Fruit fly (Drosophila melanogaster): ENCODE data around the gene CG7168.

Gene CG7168

DNA sequence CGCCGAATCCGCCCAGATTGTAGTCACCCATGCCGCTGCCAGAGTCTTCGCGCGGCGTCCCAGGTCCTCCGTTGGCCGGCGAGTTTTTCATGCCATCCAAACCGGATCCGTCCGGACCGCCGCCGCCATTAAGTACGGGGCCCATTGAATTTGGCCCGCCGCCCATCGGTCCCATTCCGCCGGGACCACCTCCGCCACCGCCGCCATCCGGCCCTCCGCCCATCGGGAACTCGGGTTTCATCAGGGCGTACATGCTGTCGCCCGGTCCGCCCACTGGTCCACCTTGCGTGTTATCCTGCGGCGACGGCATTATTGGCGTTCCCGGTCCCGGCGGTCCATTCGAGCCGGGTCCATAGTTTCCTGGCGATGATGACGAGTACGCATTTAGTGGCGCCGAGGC is 30.6 kb downstream of the CG7168 start:
- TF ChIP-seq CG8159 (tag; optimal IDR thresholded peaks at IDR 0.05) (no peak), CG15710 (tag; optimal IDR thresholded peaks at IDR 0.05) (no peak), Snoo (tag; optimal IDR thresholded peaks at IDR 0.05) (no peak), fd96Ca (GFP tag; IDR thresholded peaks at IDR 0.05) (no peak), CG12605 (GFP tag; IDR thresholded peaks at IDR 0.05) (no peak), rn (GFP tag; IDR thresholded peaks at IDR 0.05) (no peak), CG13204 (GFP tag; optimal IDR thresholded peaks at IDR 0.05) (no peak), CG8301 (tag; optimal IDR thresholded peaks at IDR 0.05) (no peak), CG14655 (GFP tag; optimal IDR thresholded peaks at IDR 0.05) (no peak), CG17806 (tag; optimal IDR thresholded peaks at IDR 0.05) (no peak), CG34367 (tag; optimal IDR thresholded peaks at IDR 0.05) (no peak), D1 (tag; optimal IDR thresholded peaks at IDR 0.05) (no peak), Pif1B (GFP tag; optimal IDR thresholded peaks at IDR 0.05) (no peak), CG9948 (tag; optimal IDR thresholded peaks at IDR 0.05) (no peak), CG10348 (GFP tag; IDR thresholded peaks at IDR 0.05) (no peak), EcR (GFP tag; optimal IDR thresholded peaks at IDR 0.05) (no peak), CG32121 (GFP tag; IDR thresholded peaks at IDR 0.05) (no peak), Pif1A (GFP tag; optimal IDR thresholded peaks at IDR 0.05) (no peak), Ets98B (GFP tag; IDR thresholded peaks at IDR 0.05) (no peak)

DNA sequence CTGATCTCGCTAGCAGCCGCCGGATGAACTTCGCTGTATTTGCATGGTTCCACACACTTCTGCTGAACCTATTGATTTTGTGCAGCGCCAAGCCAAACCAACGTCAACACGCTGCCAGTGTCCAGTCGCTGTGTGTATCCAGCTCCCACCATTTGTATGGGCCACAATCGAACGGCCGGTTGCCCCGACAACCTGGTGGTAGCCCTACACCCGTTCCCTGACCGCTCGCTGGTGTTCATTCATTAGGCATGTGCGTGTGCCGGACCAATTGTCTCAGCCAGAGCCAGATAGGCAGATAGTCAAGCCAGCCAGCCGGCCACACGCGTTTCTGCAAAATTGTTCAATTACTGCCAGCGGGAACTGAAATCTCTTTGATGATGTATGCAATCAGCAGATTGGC is 34.0 kb downstream of the CG7168 start, which contains the start of gene CG14313:
TSS of gene CG14313 (minus strand) at position 101 of the 400 bp plus-strand sequence.
- TF ChIP-seq CG15710 (tag; optimal IDR thresholded peaks at IDR 0.05) (no peak), CG17806 (tag; optimal IDR thresholded peaks at IDR 0.05) (no peak), rn (GFP tag; IDR thresholded peaks at IDR 0.05) (no peak), gl (tag; optimal IDR thresholded peaks at IDR 0.05) (no peak), CG32121 (GFP tag; IDR thresholded peaks at IDR 0.05) (no peak), CG34367 (tag; optimal IDR thresholded peaks at IDR 0.05) (no peak), Pif1B (GFP tag; optimal IDR thresholded peaks at IDR 0.05) (no peak), Ets98B (GFP tag; IDR thresholded peaks at IDR 0.05) (no peak)

DNA sequence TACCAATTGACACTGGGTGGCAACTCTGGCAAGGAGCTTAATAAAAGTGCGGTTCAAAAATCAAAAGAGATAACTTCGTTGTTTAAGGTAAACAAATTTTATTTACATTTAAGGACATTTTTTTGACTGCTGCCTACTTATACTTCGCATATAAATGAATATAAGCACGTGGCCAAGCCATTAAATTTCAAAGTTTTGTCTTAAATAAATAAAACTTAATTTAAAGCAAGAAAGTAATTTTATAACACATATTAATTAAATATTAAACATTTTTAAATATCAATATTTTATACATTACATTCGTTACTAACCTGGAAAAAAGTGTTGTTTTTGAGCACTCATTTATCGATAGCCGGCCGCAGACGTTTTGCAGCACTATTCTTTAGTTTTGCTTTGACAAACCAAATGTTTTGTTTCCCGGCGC is 37.2 kb downstream of the CG7168 start, which contains the start of the genes CG12321 and MED17:
TSS of gene CG12321 (minus strand) at position 6 of the 424 bp plus-strand sequence.
TSS of gene MED17 (plus strand) at position 371 of the 424 bp plus-strand sequence.
- no peak for TF ChIP-seq CG13204 (GFP tag; optimal IDR thresholded peaks at IDR 0.05)
- peak; percentile 82 for TF ChIP-seq Ets98B (GFP tag; IDR thresholded peaks at IDR 0.05)
- TF ChIP-seq CG34367 (tag; optimal IDR thresholded peaks at IDR 0.05): peak; percentile 62
- peak; percentile 71 for TF ChIP-seq CG32121 (GFP tag; IDR thresholded peaks at IDR 0.05)
- peak; percentile 77; the same call in 2 of the 3 replicates for TF ChIP-seq fd96Ca (GFP tag; IDR thresholded peaks at IDR 0.05)
- peak; percentile 85 for TF ChIP-seq CG15710 (tag; optimal IDR thresholded peaks at IDR 0.05)
- TF ChIP-seq CG9948 (tag; optimal IDR thresholded peaks at IDR 0.05): peak; percentile 84
- peak; percentile 82 for TF ChIP-seq CG4496 (GFP tag; IDR thresholded peaks at IDR 0.05)
- peak; percentile 84 for TF ChIP-seq CG8159 (tag; optimal IDR thresholded peaks at IDR 0.05)
- TF ChIP-seq EcR (GFP tag; optimal IDR thresholded peaks at IDR 0.05): no peak
- peak; percentile 61 for TF ChIP-seq CG12605 (GFP tag; IDR thresholded peaks at IDR 0.05)
- TF ChIP-seq Pif1A (GFP tag; optimal IDR thresholded peaks at IDR 0.05): no peak
- peak; percentile 32 for TF ChIP-seq Pif1B (GFP tag; optimal IDR thresholded peaks at IDR 0.05)
- peak; percentile 14 for TF ChIP-seq gl (tag; optimal IDR thresholded peaks at IDR 0.05)
- TF ChIP-seq Snoo (tag; optimal IDR thresholded peaks at IDR 0.05): peak; percentile 85
- TF ChIP-seq CG17806 (tag; optimal IDR thresholded peaks at IDR 0.05): peak; percentile 84
- TF ChIP-seq CG8301 (tag; optimal IDR thresholded peaks at IDR 0.05): peak; percentile 79
- peak; percentile 63 for TF ChIP-seq rn (GFP tag; IDR thresholded peaks at IDR 0.05)
- peak; percentile 69; the same call in 1 of the 2 replicates for TF ChIP-seq CG10348 (GFP tag; IDR thresholded peaks at IDR 0.05)
- no peak for TF ChIP-seq CG14655 (GFP tag; optimal IDR thresholded peaks at IDR 0.05)
- TF ChIP-seq D1 (tag; optimal IDR thresholded peaks at IDR 0.05): no peak

DNA sequence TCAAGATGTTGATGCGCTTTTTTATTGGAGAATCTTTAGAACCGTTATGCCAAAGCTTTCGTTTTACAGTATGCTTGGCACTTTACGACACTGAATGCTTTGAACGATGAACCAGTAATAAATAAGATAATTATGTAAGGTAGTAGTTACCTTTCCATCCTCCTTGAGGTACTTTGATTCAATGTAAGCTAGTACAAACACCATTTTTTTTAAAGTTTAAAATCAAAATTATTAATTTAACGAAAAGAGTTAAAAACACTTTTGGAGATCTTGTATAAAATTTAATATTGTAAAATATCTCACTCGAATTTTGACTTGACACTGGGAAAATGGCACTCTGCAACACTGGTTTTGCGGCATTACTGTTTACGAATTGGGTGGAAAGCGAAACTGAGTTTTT is 40.5 kb downstream of the CG7168 start, which contains the start of the genes Arp5 and CG7208:
TSS of gene Arp5 (plus strand) at position 114 of the 400 bp plus-strand sequence.
TSS of gene CG7208 (minus strand) at position 331 of the 400 bp plus-strand sequence.
- TF ChIP-seq CG8159 (tag; optimal IDR thresholded peaks at IDR 0.05): peak; percentile 51
- TF ChIP-seq Pif1A (GFP tag; optimal IDR thresholded peaks at IDR 0.05): no peak
- TF ChIP-seq CG9948 (tag; optimal IDR thresholded peaks at IDR 0.05): peak; percentile 37
- TF ChIP-seq Ets98B (GFP tag; IDR thresholded peaks at IDR 0.05): peak; percentile 23
- TF ChIP-seq CG32121 (GFP tag; IDR thresholded peaks at IDR 0.05): peak; percentile 45
- no peak; the same call in 1 of the 2 replicates for TF ChIP-seq rn (GFP tag; IDR thresholded peaks at IDR 0.05)
- TF ChIP-seq Snoo (tag; optimal IDR thresholded peaks at IDR 0.05): peak; percentile 36
- TF ChIP-seq gl (tag; optimal IDR thresholded peaks at IDR 0.05): no peak
- TF ChIP-seq CG17806 (tag; optimal IDR thresholded peaks at IDR 0.05): peak; percentile 53
- TF ChIP-seq CG15710 (tag; optimal IDR thresholded peaks at IDR 0.05): peak; percentile 51
- no peak for TF ChIP-seq fd96Ca (GFP tag; IDR thresholded peaks at IDR 0.05)
- no peak for TF ChIP-seq CG8301 (tag; optimal IDR thresholded peaks at IDR 0.05)
- TF ChIP-seq CG4496 (GFP tag; IDR thresholded peaks at IDR 0.05): peak; percentile 69; the same call in 2 of the 3 replicates

DNA sequence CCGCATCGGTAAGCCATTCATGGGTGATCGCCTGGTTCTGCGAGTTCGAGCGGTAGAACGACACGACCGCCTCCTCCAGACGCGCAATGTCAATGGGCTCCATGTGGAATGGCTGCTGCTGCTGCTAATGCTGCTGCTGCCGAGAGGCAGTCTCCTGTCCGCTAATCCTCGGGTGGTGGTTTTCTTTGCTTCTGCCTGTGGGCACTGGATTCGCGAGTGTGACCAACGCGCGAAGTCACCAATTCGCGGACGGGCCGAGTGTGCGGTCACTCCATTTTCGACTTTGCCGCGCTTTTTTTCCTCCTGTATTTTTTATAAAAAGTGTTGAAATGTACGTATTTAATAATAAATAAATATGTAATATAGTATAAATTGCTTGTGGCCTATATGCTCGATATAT is 42.6 kb downstream of the CG7168 start, which contains the start of gene cdm:
TSS of gene cdm (minus strand) at position 236 of the 400 bp plus-strand sequence.
- TF ChIP-seq CG8301 (tag; optimal IDR thresholded peaks at IDR 0.05) (no peak), Snoo (tag; optimal IDR thresholded peaks at IDR 0.05) (no peak), CG32121 (GFP tag; IDR thresholded peaks at IDR 0.05) (peak; percentile 23; the same call in 1 of the 2 replicates)
